Fruit fly (Drosophila melanogaster) whole organism, embryonic: ENCODE measurements around the gene CG5435.
A peak's percentile ranks its signal among the peaks of the same experiment; 100 is the strongest.

Experiments used
- Antp ChIP-seq: fragments of 200-800 bp; sonication (Bioruptor generic); optimal IDR thresholded peaks from 3 replicates; lab custom pipeline; 2016; ENCODE audit warnings: missing biosample characterization, missing genetic modification characterization
- Atf6 ChIP-seq: fragments of 200-800 bp; sonication (Bioruptor generic); IDR thresholded peaks from 2 replicates; pipeline ENCODE4 v1.3.6; 2022; ENCODE audit warnings: missing biosample characterization, missing genetic modification characterization
- Bgb ChIP-seq: fragments of 200-800 bp; sonication (Bioruptor generic); IDR thresholded peaks from 2 replicates; pipeline ENCODE4 v1.3.6; 2022; ENCODE audit warnings: missing biosample characterization, missing genetic modification characterization; ENCODE audit not compliant: partially characterized antibody
- Blimp-1 ChIP-seq: fragments of 200-800 bp; sonication (Bioruptor generic); optimal IDR thresholded peaks from 3 replicates; lab custom pipeline; 2018; ENCODE audit warnings: missing biosample characterization, missing genetic modification characterization, mild to moderate bottlenecking, moderate library complexity, missing genetic modification reagents
- Bteb2 ChIP-seq: fragments of 200-800 bp; sonication (Bioruptor generic); optimal IDR thresholded peaks from 2 replicates; lab custom pipeline; 2016; ENCODE audit warnings: missing biosample characterization, missing genetic modification characterization
- CG11398 ChIP-seq: fragments of 200-800 bp; sonication (Bioruptor generic); optimal IDR thresholded peaks from 2 replicates; lab custom pipeline; 2016; ENCODE audit warnings: missing biosample characterization, missing genetic modification characterization
- CG11504 ChIP-seq: fragments of 200-800 bp; sonication (Bioruptor generic); optimal IDR thresholded peaks from 3 replicates; lab custom pipeline; 2019; ENCODE audit warnings: missing biosample characterization, mild to moderate bottlenecking, missing genetic modification characterization, moderate library complexity
- CG12071 ChIP-seq: fragments of 200-800 bp; sonication (Bioruptor generic); optimal IDR thresholded peaks from 3 replicates; lab custom pipeline; 2018; ENCODE audit warnings: missing biosample characterization, mild to moderate bottlenecking, missing genetic modification characterization
- CG13287 ChIP-seq: fragments of 200-800 bp; sonication (Bioruptor generic); IDR thresholded peaks from 2 replicates; pipeline ENCODE4 v1.3.6; 2022; ENCODE audit warnings: missing biosample characterization, missing genetic modification characterization; ENCODE audit not compliant: partially characterized antibody
- CG1603 ChIP-seq: fragments of 200-800 bp; sonication (Bioruptor generic); optimal IDR thresholded peaks from 2 replicates; lab custom pipeline; 2019; ENCODE audit warnings: missing biosample characterization, mild to moderate bottlenecking, missing genetic modification characterization, moderate library complexity
- CG17612 ChIP-seq: fragments of 200-800 bp; sonication (Bioruptor generic); IDR thresholded peaks from 2 replicates; pipeline ENCODE4 v1.3.6; 2022; ENCODE audit warnings: missing biosample characterization, missing genetic modification characterization
- CG17802 ChIP-seq: fragments of 200-800 bp; sonication (Bioruptor generic); optimal IDR thresholded peaks from 2 replicates; lab custom pipeline; 2018; ENCODE audit warnings: missing biosample characterization, mild to moderate bottlenecking, missing genetic modification characterization, moderate library complexity
- CG1792 ChIP-seq: fragments of 200-800 bp; sonication (Bioruptor generic); optimal IDR thresholded peaks from 2 replicates; lab custom pipeline; 2016; ENCODE audit warnings: missing biosample characterization, missing genetic modification characterization
- CG2199 ChIP-seq: fragments of 200-800 bp; sonication (Bioruptor generic); IDR thresholded peaks from 3 replicates; pipeline ENCODE4 v1.3.6; 2022; ENCODE audit warnings: missing biosample characterization, missing genetic modification characterization
- CG32532 ChIP-seq: fragments of 200-800 bp; sonication (Bioruptor generic); IDR thresholded peaks from 2 replicates; pipeline ENCODE4 v1.3.6; 2022; ENCODE audit warnings: missing biosample characterization, missing genetic modification characterization
- CG34376 ChIP-seq: fragments of 200-800 bp; sonication (Bioruptor generic); optimal IDR thresholded peaks from 2 replicates; lab custom pipeline; 2018; ENCODE audit warnings: missing biosample characterization, mild to moderate bottlenecking, missing genetic modification characterization
- CG3838 ChIP-seq: fragments of 200-800 bp; sonication (Bioruptor generic); optimal IDR thresholded peaks from 3 replicates; lab custom pipeline; 2016; ENCODE audit warnings: missing biosample characterization, missing genetic modification characterization
- CG3847 ChIP-seq: fragments of 200-800 bp; sonication (Bioruptor generic); IDR thresholded peaks from 2 replicates; pipeline ENCODE4 v1.3.6; 2022; ENCODE audit warnings: missing biosample characterization, missing genetic modification characterization
- CG4282 ChIP-seq: fragments of 200-800 bp; sonication (Bioruptor generic); optimal IDR thresholded peaks from 2 replicates; lab custom pipeline; 2016; ENCODE audit warnings: missing biosample characterization, missing genetic modification characterization
- CG8089 ChIP-seq: fragments of 200-800 bp; sonication (Bioruptor generic); optimal IDR thresholded peaks from 3 replicates; lab custom pipeline; 2016; ENCODE audit warnings: missing biosample characterization, missing genetic modification characterization
- CG8388 ChIP-seq: fragments of 200-800 bp; sonication (Bioruptor generic); optimal IDR thresholded peaks from 2 replicates; lab custom pipeline; 2019; ENCODE audit warnings: missing biosample characterization, mild to moderate bottlenecking, missing genetic modification characterization, moderate library complexity
- CG9932 ChIP-seq: fragments of 200-800 bp; sonication (Bioruptor generic); IDR thresholded peaks from 2 replicates; pipeline ENCODE4 v1.3.6; 2022; ENCODE audit warnings: missing biosample characterization, missing genetic modification characterization
- Dbx ChIP-seq: fragments of 200-800 bp; sonication (Bioruptor generic); IDR thresholded peaks from 3 replicates; pipeline ENCODE4 v1.3.6; 2022; ENCODE audit warnings: missing biosample characterization, missing genetic modification characterization
- Dfd ChIP-seq, 2 experiments: fragments of >200 bp; optimal IDR thresholded peaks; 2 replicates each; lab custom pipeline; 2017; ENCODE audit warnings: missing biosample characterization in 2 of 2, missing genetic modification characterization in 2 of 2
- Dp ChIP-seq: fragments of 200-800 bp; sonication (Bioruptor generic); optimal IDR thresholded peaks from 2 replicates; lab custom pipeline; 2018; ENCODE audit warnings: missing biosample characterization, mild to moderate bottlenecking, missing genetic modification characterization, moderate library complexity
- Drgx ChIP-seq: fragments of 200-800 bp; sonication (Bioruptor generic); IDR thresholded peaks from 2 replicates; pipeline ENCODE4 v1.3.6; 2022; ENCODE audit warnings: missing biosample characterization, missing genetic modification characterization
- E2f2 ChIP-seq: fragments of 200-800 bp; sonication (Bioruptor generic); IDR thresholded peaks from 2 replicates; pipeline ENCODE4 v1.3.6; 2022; ENCODE audit warnings: missing biosample characterization, missing genetic modification characterization
- H15 ChIP-seq: fragments of 200-800 bp; sonication (Bioruptor generic); IDR thresholded peaks from 3 replicates; pipeline ENCODE4 v1.3.6; 2022; ENCODE audit warnings: missing biosample characterization, missing genetic modification characterization
- Hand ChIP-seq: fragments of 200-800 bp; sonication (Bioruptor generic); optimal IDR thresholded peaks from 2 replicates; lab custom pipeline; 2017; ENCODE audit warnings: mild to moderate bottlenecking, missing biosample characterization, missing genetic modification reagents, missing genetic modification characterization
- HmgZ ChIP-seq: fragments of 200-800 bp; sonication (Bioruptor generic); optimal IDR thresholded peaks from 2 replicates; lab custom pipeline; 2018; ENCODE audit warnings: missing biosample characterization, mild to moderate bottlenecking, missing genetic modification characterization
- Hmr ChIP-seq: fragments of 200-800 bp; sonication (Bioruptor generic); optimal IDR thresholded peaks from 3 replicates; lab custom pipeline; 2017; ENCODE audit warnings: mild to moderate bottlenecking, missing biosample characterization, missing genetic modification reagents, missing genetic modification characterization
- Hmx ChIP-seq: fragments of 200-800 bp; sonication (Bioruptor generic); optimal IDR thresholded peaks from 2 replicates; lab custom pipeline; 2016; ENCODE audit warnings: missing biosample characterization, missing genetic modification characterization
- Hr3 ChIP-seq: fragments of 200-800 bp; sonication (Bioruptor generic); optimal IDR thresholded peaks from 3 replicates; lab custom pipeline; 2016; ENCODE audit warnings: missing biosample characterization, missing genetic modification characterization
- Hr39 ChIP-seq: fragments of >200 bp; optimal IDR thresholded peaks from 2 replicates; lab custom pipeline; 2017
- Kr ChIP-seq: fragments of 200-800 bp; sonication (Bioruptor generic); optimal IDR thresholded peaks from 2 replicates; lab custom pipeline; 2017; ENCODE audit warnings: missing biosample characterization, mild to moderate bottlenecking, missing genetic modification characterization
- NC2β ChIP-seq: fragments of 200-800 bp; sonication (Bioruptor generic); optimal IDR thresholded peaks from 2 replicates; lab custom pipeline; 2016; ENCODE audit warnings: missing biosample characterization, missing genetic modification characterization
- NFAT ChIP-seq: fragments of 200-800 bp; sonication (Bioruptor generic); IDR thresholded peaks from 2 replicates; pipeline ENCODE4 v1.3.6; 2022; ENCODE audit warnings: missing biosample characterization, missing genetic modification characterization
- amos ChIP-seq: fragments of 200-800 bp; sonication (Bioruptor generic); IDR thresholded peaks from 2 replicates; pipeline ENCODE4 v1.3.6; 2022; ENCODE audit warnings: missing biosample characterization, missing genetic modification characterization; ENCODE audit not compliant: partially characterized antibody
- az2 ChIP-seq: fragments of 200-800 bp; sonication (Bioruptor generic); optimal IDR thresholded peaks from 3 replicates; lab custom pipeline; 2016; ENCODE audit warnings: missing biosample characterization, missing genetic modification characterization
- caup ChIP-seq: fragments of 200-800 bp; sonication (Bioruptor generic); optimal IDR thresholded peaks from 3 replicates; lab custom pipeline; 2017; ENCODE audit warnings: missing biosample characterization, mild to moderate bottlenecking, missing genetic modification characterization, moderate library complexity; ENCODE audit not compliant: severe bottlenecking
- grn ChIP-seq: fragments of 200-800 bp; sonication (Bioruptor generic); optimal IDR thresholded peaks from 3 replicates; lab custom pipeline; 2017; ENCODE audit warnings: missing biosample characterization, missing genetic modification characterization
- gro ChIP-seq: fragments of 200-800 bp; sonication (Bioruptor generic); optimal IDR thresholded peaks from 2 replicates; lab custom pipeline; 2016; ENCODE audit warnings: missing biosample characterization, missing genetic modification characterization
- insv ChIP-seq, 2 experiments: fragments of 200-800 bp; sonication (Bioruptor generic); optimal IDR thresholded peaks; 3 replicates each; lab custom pipeline; 2016 to 2018; ENCODE audit warnings: missing biosample characterization in 2 of 2, missing genetic modification characterization in 2 of 2
- jing ChIP-seq: fragments of 200-800 bp; sonication (Bioruptor generic); optimal IDR thresholded peaks from 2 replicates; lab custom pipeline; 2018; ENCODE audit warnings: missing biosample characterization, mild to moderate bottlenecking, missing genetic modification characterization
- mld ChIP-seq: fragments of 200-800 bp; sonication (Bioruptor generic); IDR thresholded peaks from 3 replicates; pipeline ENCODE4 v1.3.6; 2022; ENCODE audit warnings: missing biosample characterization, missing genetic modification characterization; ENCODE audit not compliant: partially characterized antibody
- peb ChIP-seq: fragments of 200-800 bp; sonication (Bioruptor generic); IDR thresholded peaks from 2 replicates; pipeline ENCODE4 v1.3.6; 2022; ENCODE audit warnings: missing biosample characterization, missing genetic modification characterization
- pita ChIP-seq: fragments of 200-800 bp; sonication (Bioruptor generic); optimal IDR thresholded peaks from 2 replicates; lab custom pipeline; 2017; ENCODE audit warnings: missing biosample characterization, mild to moderate bottlenecking, missing genetic modification characterization
- sima ChIP-seq: fragments of 200-800 bp; sonication (Bioruptor generic); optimal IDR thresholded peaks from 2 replicates; lab custom pipeline; 2016; ENCODE audit warnings: missing biosample characterization, missing genetic modification characterization
- sob ChIP-seq: fragments of 200-800 bp; sonication (Bioruptor generic); IDR thresholded peaks from 2 replicates; pipeline ENCODE4 v1.3.6; 2022; ENCODE audit warnings: missing biosample characterization, missing genetic modification characterization
- twi ChIP-seq: fragments of 200-800 bp; optimal IDR thresholded peaks from 2 replicates; lab custom pipeline; 2019; ENCODE audit warnings: missing biosample characterization, mild to moderate bottlenecking, missing genetic modification characterization, moderate library complexity

The CG5435 gene

DNA sequence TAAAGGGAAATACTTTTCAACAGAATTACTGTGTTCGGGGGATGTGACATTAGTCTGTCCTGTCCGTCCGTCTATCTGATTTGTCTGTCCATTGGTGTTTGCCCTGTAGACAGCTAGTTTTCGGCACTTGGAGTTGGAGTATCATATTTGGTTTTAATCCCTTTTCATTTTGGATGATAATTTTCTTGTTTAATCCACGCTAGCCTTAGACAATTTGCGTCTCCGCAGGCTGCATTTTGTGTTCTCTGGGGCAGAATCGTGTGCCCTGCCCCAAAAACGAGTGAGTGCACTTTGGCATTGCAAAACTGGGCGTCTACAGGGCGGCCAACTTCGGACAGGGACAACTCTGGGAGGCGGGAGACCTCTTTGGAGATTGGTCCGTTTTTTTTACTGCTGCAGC lies 25.1 kb upstream of the CG5435 start:
- TF ChIP-seq peb (GFP tag; lab: Robert Waterston, UW) = no peak
- TF ChIP-seq Hmx (GFP tag; lab: Kevin White, UChicago) = no peak
- peak; percentile 53; the same call in 1 of the 2 replicates for TF ChIP-seq CG9932 (GFP tag; lab: Robert Waterston, UW)
- peak; percentile 24; the same call in 1 of the 2 replicates for TF ChIP-seq Atf6
- TF ChIP-seq NFAT = 0 out of 2 replicates have a peak, but pooled peaks have one; percentile 33
- 0 out of 3 replicates have a peak, but pooled peaks have one; percentile 58 for TF ChIP-seq CG2199 (GFP tag; lab: Robert Waterston, UW)
- TF ChIP-seq sob = 0 out of 2 replicates have a peak, but pooled peaks have one; percentile 22
- peak; percentile 35; the same call in 1 of the 3 replicates for TF ChIP-seq Dbx
- peak; percentile 17; the same call in 1 of the 2 replicates for TF ChIP-seq CG3847 (GFP tag; lab: Robert Waterston, UW)
- TF ChIP-seq insv (GFP tag; optimal IDR thresholded peaks at IDR 0.05; lab: Kevin White, UChicago) = no peak
- TF ChIP-seq mld = 0 out of 3 replicates have a peak, but pooled peaks have one; percentile 5
- TF ChIP-seq CG32532 = 0 out of 2 replicates have a peak, but pooled peaks have one; percentile 38
- peak; percentile 9; the same call in 1 of the 2 replicates for TF ChIP-seq amos (GFP tag; lab: Robert Waterston, UW)

DNA sequence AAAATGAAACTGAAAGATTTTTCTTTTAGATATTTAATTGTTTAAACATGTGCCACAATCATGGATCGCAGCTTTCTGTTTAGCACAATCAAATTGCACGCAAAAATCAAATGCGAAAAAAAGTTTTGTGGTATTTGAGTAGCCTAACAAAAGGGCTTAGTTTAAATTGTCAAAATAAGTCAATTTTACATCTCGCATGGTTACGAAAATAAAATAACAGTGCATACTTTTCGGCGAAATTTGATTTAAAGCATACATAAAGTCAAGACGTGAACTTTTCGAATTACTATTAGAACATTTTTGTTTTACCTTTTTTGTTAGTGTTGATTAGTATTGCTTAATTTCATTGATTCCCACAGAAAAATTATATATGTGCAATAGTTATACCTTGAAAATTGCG lies 24.4 kb upstream of the CG5435 start:
- no peak for TF ChIP-seq CG34376 (GFP tag; lab: Kevin White, UChicago)
- TF ChIP-seq CG8388 = no peak
- TF ChIP-seq Kr (GFP tag; lab: Kevin White, UChicago) = no peak
- no peak for TF ChIP-seq Hmr (GFP tag; lab: Kevin White, UChicago)
- 0 out of 2 replicates have a peak, but pooled peaks have one; percentile 26 for TF ChIP-seq CG13287 (GFP tag; lab: Robert Waterston, UW)
- TF ChIP-seq CG11504 (tag; lab: Kevin White, UChicago) = peak; percentile 36
- no peak for TF ChIP-seq Bteb2 (GFP tag; lab: Kevin White, UChicago)
- no peak for TF ChIP-seq H15 (GFP tag; lab: Robert Waterston, UW)
- no peak for TF ChIP-seq CG8089 (GFP tag; lab: Kevin White, UChicago)
- TF ChIP-seq NC2β = no peak
- TF ChIP-seq Dp (GFP tag; lab: Kevin White, UChicago) = peak; percentile 16
- TF ChIP-seq CG12071 (GFP tag; lab: Kevin White, UChicago) = no peak
- peak in 1 of 2 experiments; percentile 71 for TF ChIP-seq insv (GFP tag; optimal IDR thresholded peaks at IDR 0.05; lab: Kevin White, UChicago)
- no peak for TF ChIP-seq Antp (GFP tag; lab: Kevin White, UChicago)
- no peak for TF ChIP-seq Drgx
- TF ChIP-seq Bgb (GFP tag; lab: Robert Waterston, UW) = peak; percentile 42; the same call in 1 of the 2 replicates
- peak; percentile 22; the same call in 1 of the 2 replicates for TF ChIP-seq E2f2 (GFP tag; lab: Robert Waterston, UW)
- no peak for TF ChIP-seq caup (GFP tag; lab: Kevin White, UChicago)
- TF ChIP-seq Hr39 (lab: Kevin White, UChicago) = no peak
- no peak for TF ChIP-seq CG1792
- TF ChIP-seq twi = no peak
- TF ChIP-seq CG17802 (tag; lab: Kevin White, UChicago) = no peak
- TF ChIP-seq CG1603 (tag; lab: Kevin White, UChicago) = no peak
- TF ChIP-seq az2 (GFP tag; lab: Kevin White, UChicago) = no peak
- 0 out of 2 replicates have a peak, but pooled peaks have one; percentile 26 for TF ChIP-seq CG9932 (GFP tag; lab: Robert Waterston, UW)
- no peak for TF ChIP-seq grn (GFP tag; lab: Kevin White, UChicago)
- TF ChIP-seq Blimp-1 = no peak
- no peak for TF ChIP-seq CG11398 (GFP tag; lab: Kevin White, UChicago)
- TF ChIP-seq Hand (GFP tag; lab: Kevin White, UChicago) = no peak
- no peak for TF ChIP-seq sima
- peak; percentile 67 for TF ChIP-seq HmgZ (tag; lab: Kevin White, UChicago)
- TF ChIP-seq CG3838 = no peak
- TF ChIP-seq Dfd (GFP tag; optimal IDR thresholded peaks at IDR 0.05; lab: Kevin White, UChicago) = no peak
- peak; percentile 31 for TF ChIP-seq pita (GFP tag; lab: Kevin White, UChicago)
- no peak for TF ChIP-seq CG4282 (GFP tag; lab: Kevin White, UChicago)
- no peak for TF ChIP-seq jing
- TF ChIP-seq mld = no peak
- TF ChIP-seq CG17612 (GFP tag; lab: Robert Waterston, UW) = no peak
- no peak for TF ChIP-seq Hr3 (GFP tag; lab: Kevin White, UChicago)
- TF ChIP-seq gro (GFP tag; lab: Kevin White, UChicago) = peak; percentile 10
